Fruit fly (Drosophila melanogaster) whole organism, adult: ENCODE data around the gene Sgs5bis.

Experiments
- CG5204 ChIP-seq: fragments of 200-800 bp; sonication (Bioruptor generic); optimal IDR thresholded peaks from 2 replicates; lab custom pipeline; 2016; ENCODE audit warnings: missing biosample characterization, missing genetic modification characterization
- kay ChIP-seq: fragments of 200-800 bp; sonication (Bioruptor generic); peaks from one replicate; lab custom pipeline; 2016; ENCODE audit warnings: missing biosample characterization, missing genetic modification characterization, borderline replicate concordance
- tj ChIP-seq: fragments of 200-800 bp; sonication (Bioruptor generic); optimal IDR thresholded peaks from 3 replicates; lab custom pipeline; 2017; ENCODE audit warnings: missing biosample characterization, mild to moderate bottlenecking, missing genetic modification characterization, moderate library complexity

DNA sequence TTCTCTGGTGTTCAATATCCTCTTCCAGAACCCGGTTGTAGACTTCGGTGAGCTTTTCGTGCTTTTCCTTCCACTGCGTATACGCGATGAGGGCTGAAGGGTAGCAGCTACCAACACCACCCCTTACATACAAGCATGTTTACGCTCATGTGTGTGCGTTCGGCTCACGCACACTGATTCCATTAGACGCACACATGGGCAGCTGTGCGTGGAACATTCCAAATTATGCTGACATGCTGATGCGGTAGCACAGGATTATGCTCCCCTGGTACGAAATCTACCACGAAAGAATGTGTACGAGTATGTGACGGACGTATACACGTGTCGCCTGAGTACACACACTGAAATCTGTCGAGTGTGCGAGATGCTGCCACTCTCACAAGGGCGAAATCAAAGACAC, 9.5 kb downstream of the Sgs5bis start:
- TF ChIP-seq CG5204 (no peak), kay (no peak), tj (peak; percentile 6)
